Fruit fly (Drosophila melanogaster): Measurements from ENCODE around the gene CG13722.

CG13722 gene

dm6 chr3L:4484623-4485022, 6.1 kb downstream of the CG13722 start:
- TF ChIP-seq CG2875 (GFP tag; optimal IDR thresholded peaks at IDR 0.05) (no peak), CG15601 (tag; optimal IDR thresholded peaks at IDR 0.05) (no peak), Side (GFP tag; optimal IDR thresholded peaks at IDR 0.05) (no peak), CG11398 (GFP tag; optimal IDR thresholded peaks at IDR 0.05) (no peak), croc (GFP tag; conservative IDR thresholded peaks at IDR 0.05) (no peak), D19B (GFP tag; optimal IDR thresholded peaks at IDR 0.05) (no peak), danr (GFP tag; IDR thresholded peaks at IDR 0.05) (no peak), lola (GFP tag; optimal IDR thresholded peaks at IDR 0.05) (peak in 1 of 3 experiments; percentile 39), CG13894 (tag; optimal IDR thresholded peaks at IDR 0.05) (peak; percentile 73), tio (GFP tag; optimal IDR thresholded peaks at IDR 0.05) (no peak), CG6272 (GFP tag; IDR thresholded peaks at IDR 0.05) (no peak), tx (GFP tag; optimal IDR thresholded peaks at IDR 0.05) (no peak), phol (tag; optimal IDR thresholded peaks at IDR 0.05) (no peak), sens (GFP tag) (peak; percentile 81), CG1233 (GFP tag; optimal IDR thresholded peaks at IDR 0.05) (no peak), CG13287 (GFP tag; IDR thresholded peaks at IDR 0.05; ENCODE audit: partially characterized antibody) (no peak), Hmx (GFP tag; optimal IDR thresholded peaks at IDR 0.05) (no peak), trem (tag; optimal IDR thresholded peaks at IDR 0.05) (no peak)

dm6 chr3L:4482509-4482908, 8.3 kb downstream of the CG13722 start, which contains the start of gene CG11350:
CG11350 (plus strand) TSS chr3L:4482809.
- no peak for TF ChIP-seq CG1024 (GFP tag; IDR thresholded peaks at IDR 0.05)
- peak; percentile 50 for TF ChIP-seq Ets65A (GFP tag)

- peak; percentile 4; the same call in 1 of the 4 replicates for TF ChIP-seq Gug (GFP tag; IDR thresholded peaks at IDR 0.05)
- no peak for TF ChIP-seq row (GFP tag; IDR thresholded peaks at IDR 0.05)
- TF ChIP-seq CG9932 (GFP tag; IDR thresholded peaks at IDR 0.05), result peak; percentile 50; the same call in 1 of the 2 replicates
- TF ChIP-seq CG9215 (GFP tag; IDR thresholded peaks at IDR 0.05), result peak; percentile 12; the same call in 1 of the 2 replicates
- TF ChIP-seq CG7963 (GFP tag; IDR thresholded peaks at IDR 0.05; ENCODE audit: partially characterized antibody), result 0 out of 3 replicates have a peak, but pooled peaks have one; percentile 29
- TF ChIP-seq CG14014 (GFP tag; IDR thresholded peaks at IDR 0.05), result peak; percentile 5; the same call in 1 of the 2 replicates
- peak; percentile 40; the same call in 1 of the 2 replicates for TF ChIP-seq CG6272 (GFP tag; IDR thresholded peaks at IDR 0.05)
- 0 out of 3 replicates have a peak, but pooled peaks have one; percentile 36 for TF ChIP-seq mld (GFP tag; IDR thresholded peaks at IDR 0.05; ENCODE audit: partially characterized antibody)
- TF ChIP-seq ab (GFP tag; optimal IDR thresholded peaks at IDR 0.05), result no peak
- TF ChIP-seq cas (GFP tag; IDR thresholded peaks at IDR 0.05), result 0 out of 2 replicates have a peak, but pooled peaks have one; percentile 29
- TF ChIP-seq CG12769 (tag; optimal IDR thresholded peaks at IDR 0.05), result peak; percentile 20
- no peak for TF ChIP-seq luna (GFP tag; optimal IDR thresholded peaks at IDR 0.05)
- 0 out of 2 replicates have a peak, but pooled peaks have one; percentile 12 for TF ChIP-seq Ptx1 (GFP tag; IDR thresholded peaks at IDR 0.05)
- TF ChIP-seq sob (GFP tag; IDR thresholded peaks at IDR 0.05), result 0 out of 2 replicates have a peak, but pooled peaks have one; percentile 9
- TF ChIP-seq ssp (GFP tag; IDR thresholded peaks at IDR 0.05), result peak; percentile 24; the same call in 1 of the 2 replicates
- no peak; the same call in 1 of the 2 replicates for TF ChIP-seq Ada2b (GFP tag; IDR thresholded peaks at IDR 0.05)
- 0 out of 3 replicates have a peak, but pooled peaks have one; percentile 10 for TF ChIP-seq Aef1 (GFP tag; IDR thresholded peaks at IDR 0.05)
- TF ChIP-seq CG13775 (GFP tag; optimal IDR thresholded peaks at IDR 0.05), result no peak
- peak; percentile 61; the same call in 1 of the 2 replicates for TF ChIP-seq CG11085 (GFP tag; IDR thresholded peaks at IDR 0.05)
- TF ChIP-seq Rfx (GFP tag; IDR thresholded peaks at IDR 0.05), result peak; percentile 44
- TF ChIP-seq CG4404 (GFP tag; IDR thresholded peaks at IDR 0.05), result peak; percentile 35; the same call in 1 of the 2 replicates
- TF ChIP-seq jigr1 (GFP tag; IDR thresholded peaks at IDR 0.05), result 0 out of 3 replicates have a peak, but pooled peaks have one; percentile 7
- TF ChIP-seq Myb (GFP tag; optimal IDR thresholded peaks at IDR 0.05), result no peak
- TF ChIP-seq gsb (GFP tag; IDR thresholded peaks at IDR 0.05), result 0 out of 2 replicates have a peak, but pooled peaks have one; percentile 16
- TF ChIP-seq klu (GFP tag; IDR thresholded peaks at IDR 0.05), result peak; percentile 46; the same call in 1 of the 2 replicates
- no peak for TF ChIP-seq shn (GFP tag; optimal IDR thresholded peaks at IDR 0.05)
- TF ChIP-seq rib (GFP tag; IDR thresholded peaks at IDR 0.05), result peak; percentile 30; the same call in 1 of the 2 replicates
- peak; percentile 46 for TF ChIP-seq slbo (GFP tag; IDR thresholded peaks at IDR 0.05)
- TF ChIP-seq gro (GFP tag; optimal IDR thresholded peaks at IDR 0.05), result no peak
- no peak for TF ChIP-seq CG7745 (tag; optimal IDR thresholded peaks at IDR 0.05)
Observed at dm6 chr3L:4480764-4481163, 10.0 kb downstream of the CG13722 start.
